Fruit fly (Drosophila melanogaster) whole organism, wandering third instar larva: ENCODE results near the gene CG13898.

ENCODE experiments used
- N ChIP-seq: fragments of >200 bp; optimal IDR thresholded peaks from 2 replicates; lab custom pipeline; 2018; ENCODE audit warnings: missing biosample characterization, missing external identifiers, missing genetic modification characterization
- Rel ChIP-seq, 2 experiments: fragments of 200-800 bp; sonication (Bioruptor generic) in 1 of 2; optimal IDR thresholded peaks; 2 replicates in 1 of 2; 3 replicates in 1 of 2; lab custom pipeline; 2016 to 2019; ENCODE audit warnings: mild to moderate bottlenecking in 2 of 2, missing biosample characterization in 2 of 2, missing genetic modification characterization in 2 of 2, moderate library complexity in 1 of 2
- brk ChIP-seq: fragments of 200-800 bp; sonication (Bioruptor generic); optimal IDR thresholded peaks from 2 replicates; lab custom pipeline; 2016; ENCODE audit warnings: missing biosample characterization, mild to moderate bottlenecking, missing genetic modification characterization
- dsf ChIP-seq: sonication (Bioruptor generic); optimal IDR thresholded peaks from 2 replicates; lab custom pipeline; 2016; ENCODE audit warnings: missing biosample characterization, missing genetic modification characterization, borderline replicate concordance
- jim ChIP-seq: fragments of 175-275, 200-325 bp; sonication (Bioruptor generic); optimal IDR thresholded peaks from 2 replicates; lab custom pipeline; 2016; ENCODE audit warnings: missing biosample characterization, mild to moderate bottlenecking, missing genetic modification characterization
- tai ChIP-seq: sonication (Bioruptor generic); optimal IDR thresholded peaks from 2 replicates; lab custom pipeline; 2016; ENCODE audit warnings: missing biosample characterization, missing genetic modification characterization

dm6 chr3L:808725-809537 is 5.1 kb upstream of the CG13898 start:
- no peak for TF ChIP-seq tai (GFP tag; lab: Kevin White, UChicago)
- TF ChIP-seq brk (GFP tag; lab: Kevin White, UChicago) = no peak
- TF ChIP-seq N (GFP tag; lab: Kevin White, UChicago) = no peak
- TF ChIP-seq Rel (GFP tag; optimal IDR thresholded peaks at IDR 0.05; lab: Kevin White, UChicago) = no peak
- no peak for TF ChIP-seq Rel (tag; optimal IDR thresholded peaks at IDR 0.05; lab: Kevin White, UChicago)
- TF ChIP-seq dsf (GFP tag; lab: Kevin White, UChicago) = no peak
- TF ChIP-seq jim (GFP tag; lab: Kevin White, UChicago) = no peak
